Worm (Caenorhabditis elegans): ENCODE data around the gene noah-2.

DNA sequence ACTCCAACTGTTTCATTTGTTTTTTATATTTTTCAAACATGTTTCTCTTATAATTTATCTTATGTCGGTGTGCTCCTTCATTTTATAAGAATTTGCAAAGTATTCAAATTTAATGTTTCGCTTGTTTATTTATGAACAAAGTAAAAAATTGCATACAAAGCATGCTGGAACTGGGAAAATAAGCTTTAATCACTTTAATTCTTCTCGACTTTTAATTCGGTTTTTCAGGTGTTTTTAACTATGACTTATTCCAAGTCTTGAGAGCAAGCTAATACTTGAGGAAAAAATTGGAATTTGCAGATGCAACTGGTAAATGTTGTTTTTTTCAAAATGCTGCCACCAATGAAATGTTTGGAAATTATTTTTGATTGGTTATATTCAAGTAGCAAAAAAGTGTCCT is 40.7 kb downstream of the noah-2 start, which contains the start of gene srz-59:
- no peak for TF ChIP-seq ceh-91 (GFP tag; IDR thresholded peaks at IDR 0.05)
- no peak for TF ChIP-seq K11D2.4 (GFP tag; IDR thresholded peaks at IDR 0.05)
- no peak for TF ChIP-seq F23B12.7 (tag; optimal IDR thresholded peaks at IDR 0.05; ENCODE audit: insufficient read depth)
- TF ChIP-seq dpl-1 (GFP tag; optimal IDR thresholded peaks at IDR 0.05): no peak
- no peak for TF ChIP-seq pha-4 (tag; optimal IDR thresholded peaks at IDR 0.05)
- no peak for TF ChIP-seq sdz-38 (tag; optimal IDR thresholded peaks at IDR 0.05)

Measured in whole organism, young adult.